Worm (Caenorhabditis elegans) whole organism, L4 larva: ENCODE data around the gene col-33.

Experiments
- D1046.2 ChIP-seq: fragments of 200-800 bp; sonication (Bioruptor generic); IDR thresholded peaks from 2 replicates; pipeline ENCODE4 v1.3.6; 2022; ENCODE audit warnings: missing genetic modification characterization, missing compliant biosample characterization
- F26F4.8 ChIP-seq: fragments of 200-800 bp; sonication (Bioruptor generic); conservative IDR thresholded peaks from 2 replicates; pipeline ENCODE4 v1.3.6; 2022; ENCODE audit warnings: missing genetic modification characterization, missing compliant biosample characterization
- F37D6.2 ChIP-seq: sonication (generic microtip); optimal IDR thresholded peaks from 2 replicates; lab custom pipeline; 2016; ENCODE audit warnings: mild to moderate bottlenecking, missing genetic modification characterization, missing compliant biosample characterization
- F49E8.2 ChIP-seq: sonication (generic microtip); optimal IDR thresholded peaks from 2 replicates; lab custom pipeline; 2016; ENCODE audit warnings: missing compliant biosample characterization, mild to moderate bottlenecking, missing genetic modification characterization, borderline replicate concordance
- R02D3.7 ChIP-seq: fragments of 150-350 bp; sonication (generic microtip); optimal IDR thresholded peaks from 3 replicates; lab custom pipeline; 2014; ENCODE audit warnings: missing biosample characterization, missing genetic modification characterization
- Y48G9A.11 ChIP-seq: fragments of 200-800 bp; sonication (Bioruptor generic); IDR thresholded peaks from 2 replicates; pipeline ENCODE4 v1.3.6; 2022; ENCODE audit warnings: missing genetic modification reagents, missing genetic modification characterization, missing compliant biosample characterization
- aha-1 ChIP-seq: fragments of 150-350 bp; peaks from one replicate; lab custom pipeline; 2014; ENCODE audit warnings: missing biosample characterization, missing genetic modification characterization
- aly-2 ChIP-seq: sonication (generic microtip); optimal IDR thresholded peaks from 2 replicates; lab custom pipeline; 2018; ENCODE audit warnings: missing biosample characterization, missing genetic modification characterization
- attf-4 ChIP-seq: sonication (generic microtip); optimal IDR thresholded peaks from 3 replicates; lab custom pipeline; 2017; ENCODE audit warnings: missing biosample characterization, missing genetic modification characterization
- ceh-44 ChIP-seq: fragments of 200-800 bp; sonication (Bioruptor generic); IDR thresholded peaks from 2 replicates; pipeline ENCODE4 v1.3.6; 2022; ENCODE audit warnings: missing genetic modification reagents, missing genetic modification characterization, missing compliant biosample characterization
- cey-2 ChIP-seq: sonication (generic microtip); optimal IDR thresholded peaks from 3 replicates; lab custom pipeline; 2017; ENCODE audit warnings: missing genetic modification characterization, mild to moderate bottlenecking, missing compliant biosample characterization, antibody characterized with exemption, borderline replicate concordance; ENCODE audit not compliant: insufficient read depth
- daf-16 ChIP-seq, 3 experiments: sonication (generic microtip); optimal IDR thresholded peaks; 2 replicates each; lab custom pipeline; 2016 to 2017; ENCODE audit warnings: missing genetic modification characterization in 3 of 3, missing genetic modification reagents in 3 of 3, mild to moderate bottlenecking in 2 of 3, missing compliant biosample characterization in 2 of 3, missing biosample characterization in 1 of 3, moderate library complexity in 1 of 3
- daf-19 ChIP-seq: fragments of 200-800 bp; sonication (Bioruptor generic); conservative IDR thresholded peaks from 2 replicates; pipeline ENCODE4 v1.3.6; 2022; ENCODE audit warnings: missing genetic modification characterization, missing compliant biosample characterization
- dmd-6 ChIP-seq: fragments of 200-800 bp; sonication (Bioruptor generic); IDR thresholded peaks from 2 replicates; pipeline ENCODE4 v1.3.6; 2022; ENCODE audit warnings: missing genetic modification reagents, missing genetic modification characterization, missing compliant biosample characterization
- dmd-9 ChIP-seq: fragments of 200-800 bp; sonication (Bioruptor generic); IDR thresholded peaks from 2 replicates; pipeline ENCODE4 v1.3.6; 2022; ENCODE audit warnings: missing genetic modification reagents, missing genetic modification characterization, missing compliant biosample characterization
- dpl-1 ChIP-seq: fragments of 150-350 bp; optimal IDR thresholded peaks from 2 replicates; lab custom pipeline; 2014; ENCODE audit warnings: missing biosample characterization, missing genetic modification reagents, missing genetic modification characterization
- duxl-1 ChIP-seq: sonication (generic microtip); optimal IDR thresholded peaks from 2 replicates; lab custom pipeline; 2016; ENCODE audit warnings: mild to moderate bottlenecking, missing genetic modification characterization, moderate library complexity, missing compliant biosample characterization; ENCODE audit not compliant: poor library complexity
- dve-1 ChIP-seq: sonication (generic microtip); optimal IDR thresholded peaks from 2 replicates; lab custom pipeline; 2017; ENCODE audit warnings: antibody characterized with exemption, mild to moderate bottlenecking, missing genetic modification characterization, missing compliant biosample characterization; ENCODE audit not compliant: insufficient read depth
- hlh-11 ChIP-seq: fragments of 200-800 bp; sonication (Bioruptor generic); optimal IDR thresholded peaks from 2 replicates; lab custom pipeline; 2018; ENCODE audit warnings: mild to moderate bottlenecking, missing genetic modification characterization, missing compliant biosample characterization
- hlh-30 ChIP-seq: sonication (generic microtip); optimal IDR thresholded peaks from 2 replicates; lab custom pipeline; 2017; ENCODE audit warnings: antibody characterized with exemption, mild to moderate bottlenecking, missing genetic modification characterization, missing compliant biosample characterization; ENCODE audit not compliant: insufficient read depth
- hmg-1.1 ChIP-seq: fragments of 200-800 bp; sonication (Bioruptor generic); IDR thresholded peaks from 2 replicates; pipeline ENCODE4 v1.3.6; 2022; ENCODE audit warnings: missing genetic modification reagents, missing genetic modification characterization, missing compliant biosample characterization
- jun-1 ChIP-seq: fragments of 150-350 bp; optimal IDR thresholded peaks from 2 replicates; lab custom pipeline; 2014; ENCODE audit warnings: missing biosample characterization, missing genetic modification reagents, missing genetic modification characterization
- lin-1 ChIP-seq: fragments of 200-800 bp; sonication (Bioruptor generic); IDR thresholded peaks from 2 replicates; pipeline ENCODE4 v1.3.6; 2022; ENCODE audit warnings: missing genetic modification reagents, missing genetic modification characterization, missing compliant biosample characterization
- lin-38 ChIP-seq: fragments of 200-800 bp; sonication (Bioruptor generic); IDR thresholded peaks from 2 replicates; pipeline ENCODE4 v1.3.6; 2022; ENCODE audit warnings: missing genetic modification reagents, missing genetic modification characterization, missing compliant biosample characterization
- lsy-2 ChIP-seq, 2 experiments: fragments of 150-350 bp in 1 of 2; sonication (generic microtip) in 1 of 2; optimal IDR thresholded peaks; 2 replicates each; lab custom pipeline; 2014 to 2017; ENCODE audit warnings: missing biosample characterization in 2 of 2, missing genetic modification characterization in 2 of 2
- madf-5 ChIP-seq, 2 experiments: fragments of 200-800 bp; sonication (Bioruptor generic); IDR thresholded peaks; 2 replicates each; pipeline ENCODE4 v1.3.6; 2022; ENCODE audit warnings: missing compliant biosample characterization in 2 of 2, missing genetic modification characterization in 2 of 2
- mdl-1 ChIP-seq, 2 experiments: fragments of 150-350 bp in 1 of 2; sonication (generic microtip) in 1 of 2; optimal IDR thresholded peaks; 2 replicates each; lab custom pipeline; 2014 to 2017; ENCODE audit warnings: missing biosample characterization in 2 of 2, missing genetic modification characterization in 2 of 2
- mep-1 ChIP-seq: fragments of 150-350 bp; sonication (generic microtip); optimal IDR thresholded peaks from 3 replicates; lab custom pipeline; 2014; ENCODE audit warnings: missing biosample characterization, missing genetic modification characterization
- mes-2 ChIP-seq: sonication (generic microtip); optimal IDR thresholded peaks from 2 replicates; lab custom pipeline; 2016; ENCODE audit warnings: missing genotype, mild to moderate bottlenecking, missing genetic modification characterization, missing compliant biosample characterization; ENCODE audit not compliant: poor library complexity, severe bottlenecking
- mxl-3 ChIP-seq: fragments of 200-800 bp; sonication (Bioruptor generic); optimal IDR thresholded peaks from 2 replicates; lab custom pipeline; 2018; ENCODE audit warnings: mild to moderate bottlenecking, missing genetic modification characterization, missing compliant biosample characterization
- nhr-111 ChIP-seq: fragments of 200-800 bp; sonication (Bioruptor generic); optimal IDR thresholded peaks from 2 replicates; lab custom pipeline; 2018; ENCODE audit warnings: mild to moderate bottlenecking, missing genetic modification characterization, missing compliant biosample characterization
- nhr-42 ChIP-seq: fragments of 200-800 bp; sonication (Bioruptor generic); IDR thresholded peaks from 2 replicates; pipeline ENCODE4 v1.3.6; 2022; ENCODE audit warnings: missing genetic modification characterization, missing compliant biosample characterization
- rbr-2 ChIP-seq: sonication (generic microtip); optimal IDR thresholded peaks from 2 replicates; lab custom pipeline; 2016; ENCODE audit warnings: missing genotype, missing genetic modification characterization, missing compliant biosample characterization
- saeg-2 ChIP-seq: fragments of 200-800 bp; sonication (Bioruptor generic); IDR thresholded peaks from 2 replicates; pipeline ENCODE4 v1.3.6; 2022; ENCODE audit warnings: missing genetic modification reagents, missing genetic modification characterization, missing compliant biosample characterization
- snpc-4 ChIP-seq: fragments of 150-350 bp; optimal IDR thresholded peaks from 2 replicates; lab custom pipeline; 2014; ENCODE audit warnings: missing biosample characterization, missing genetic modification characterization
- spr-3 ChIP-seq: fragments of 200-800 bp; sonication (Bioruptor generic); optimal IDR thresholded peaks from 2 replicates; lab custom pipeline; 2018; ENCODE audit warnings: mild to moderate bottlenecking, missing genetic modification characterization, missing compliant biosample characterization
- unc-39 ChIP-seq: sonication (generic microtip); optimal IDR thresholded peaks from 2 replicates; lab custom pipeline; 2017; ENCODE audit warnings: missing biosample characterization, missing genetic modification characterization
- vab-7 ChIP-seq: fragments of 200-800 bp; sonication (Bioruptor generic); IDR thresholded peaks from 2 replicates; pipeline ENCODE4 v1.3.6; 2022; ENCODE audit warnings: missing genetic modification reagents, missing genetic modification characterization, missing compliant biosample characterization
- zfp-2 ChIP-seq: sonication (generic microtip); optimal IDR thresholded peaks from 2 replicates; lab custom pipeline; 2016; ENCODE audit warnings: mild to moderate bottlenecking, missing genetic modification characterization, missing compliant biosample characterization
- zip-11 ChIP-seq: fragments of 200-800 bp; sonication (Bioruptor generic); IDR thresholded peaks from 2 replicates; pipeline ENCODE4 v1.3.6; 2022; ENCODE audit warnings: missing genetic modification characterization, missing compliant biosample characterization
- zip-2 ChIP-seq: fragments of 150-350 bp; optimal IDR thresholded peaks from 2 replicates; lab custom pipeline; 2014; ENCODE audit warnings: missing biosample characterization, missing genetic modification characterization

Gene col-33

DNA sequence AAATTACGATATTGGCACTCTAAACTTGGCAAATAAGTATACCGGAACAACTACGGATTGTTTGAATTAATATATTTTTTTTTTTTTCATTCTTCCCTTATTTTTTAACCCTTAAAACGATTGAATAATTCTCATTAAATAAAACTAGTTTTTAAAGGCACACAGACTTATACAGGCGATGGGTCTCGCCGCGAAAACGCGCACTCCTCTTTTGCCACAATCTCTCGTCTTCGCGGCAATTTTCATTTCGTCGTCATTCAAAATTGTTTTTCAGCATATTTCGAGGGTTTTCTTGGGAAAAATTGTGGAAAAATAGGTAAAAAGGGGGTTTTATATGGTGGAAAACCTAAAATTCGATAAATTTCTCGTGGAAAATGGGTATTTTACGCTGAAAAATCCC lies 15.8 kb upstream of the col-33 start:
- TF ChIP-seq rbr-2 (peak; percentile 42), mep-1 (peak; percentile 11), hmg-1.1 (no peak), nhr-111 (GFP tag; lab: Kevin White, UChicago) (no peak), daf-16 (GFP tag; optimal IDR thresholded peaks at IDR 0.05; lab: Kevin White, UChicago) (no peak), daf-16 (tag; optimal IDR thresholded peaks at IDR 0.05; lab: Kevin White, UChicago) (peak; percentile 0), F37D6.2 (tag; lab: Kevin White, UChicago) (no peak), duxl-1 (tag; lab: Kevin White, UChicago) (peak; percentile 15), zip-11 (GFP tag; lab: Robert Waterston, UW) (no peak), madf-5 (GFP tag; IDR thresholded peaks at IDR 0.05; lab: Robert Waterston, UW) (no peak), cey-2 (tag; lab: Kevin White, UChicago) (no peak), lsy-2 (tag; optimal IDR thresholded peaks at IDR 0.05; lab: Kevin White, UChicago) (peak in 1 of 2 experiments; percentile 80), hlh-30 (tag; lab: Kevin White, UChicago) (no peak), lin-1 (no peak), lin-38 (peak; percentile 55), Y48G9A.11 (GFP tag; lab: Robert Waterston, UW) (no peak), saeg-2 (no peak), unc-39 (tag; lab: Kevin White, UChicago) (no peak), D1046.2 (GFP tag; lab: Robert Waterston, UW) (no peak), vab-7 (GFP tag; lab: Robert Waterston, UW) (no peak), attf-4 (tag; lab: Kevin White, UChicago) (no peak), nhr-42 (GFP tag; lab: Robert Waterston, UW) (no peak), aly-2 (tag; lab: Kevin White, UChicago) (no peak), ceh-44 (GFP tag; lab: Robert Waterston, UW) (no peak), mxl-3 (no peak), dpl-1 (GFP tag; lab: Kevin White, UChicago) (peak; percentile 74), mes-2 (tag; lab: Kevin White, UChicago) (peak; percentile 74), aha-1 (tag; lab: Kevin White, UChicago) (peak; percentile 71), dve-1 (tag; lab: Kevin White, UChicago) (peak; percentile 32)

- TF ChIP-seq daf-19 (GFP tag; lab: Robert Waterston, UW), result no peak
- no peak for TF ChIP-seq hlh-11 (tag; lab: Kevin White, UChicago)
- TF ChIP-seq spr-3 (GFP tag; lab: Kevin White, UChicago), result no peak
- no peak for TF ChIP-seq hlh-30 (tag; lab: Kevin White, UChicago)
- TF ChIP-seq daf-16 (GFP tag; optimal IDR thresholded peaks at IDR 0.05; lab: Kevin White, UChicago), result no peak
- TF ChIP-seq daf-16 (tag; optimal IDR thresholded peaks at IDR 0.05; lab: Kevin White, UChicago), result no peak
- TF ChIP-seq dmd-6 (GFP tag; lab: Robert Waterston, UW), result no peak
- TF ChIP-seq zip-2 (tag; lab: Kevin White, UChicago), result no peak
- no peak for TF ChIP-seq zfp-2 (tag; lab: Kevin White, UChicago)
- no peak for TF ChIP-seq jun-1 (tag; lab: Kevin White, UChicago)
- TF ChIP-seq mes-2 (tag; lab: Kevin White, UChicago), result no peak
- TF ChIP-seq F49E8.2 (tag; lab: Kevin White, UChicago), result no peak
- TF ChIP-seq F26F4.8 (GFP tag; lab: Robert Waterston, UW), result no peak
- TF ChIP-seq R02D3.7 (tag; lab: Kevin White, UChicago), result no peak
- TF ChIP-seq dmd-9, result no peak
- TF ChIP-seq mdl-1 (tag; optimal IDR thresholded peaks at IDR 0.05; lab: Kevin White, UChicago), result no peak
- no peak for TF ChIP-seq Y48G9A.11 (GFP tag; lab: Robert Waterston, UW)
- TF ChIP-seq snpc-4 (tag; lab: Kevin White, UChicago), result no peak
- TF ChIP-seq duxl-1 (tag; lab: Kevin White, UChicago), result no peak
Observed at ce11 chrIV:4247770-4248169, 15.3 kb upstream of the col-33 start, which contains the start of gene ama-1. TSS of gene ama-1 (plus strand) at chrIV:4248070.
